Worm (Caenorhabditis elegans) whole organism, L2 larva: ENCODE data around the gene clc-33.
"Not testable (repeated sequence)": the region's sequence is repeated elsewhere in the genome, so short reads cannot be mapped to it uniquely, and the experiment has no call there.

Experiments
- blmp-1 ChIP-seq: sonication (generic microtip); optimal IDR thresholded peaks from 2 replicates; lab custom pipeline; 2017; ENCODE audit warnings: missing genetic modification characterization, mild to moderate bottlenecking, missing compliant biosample characterization, antibody characterized with exemption, moderate library complexity; ENCODE audit not compliant: insufficient read depth
- fos-1 ChIP-seq: fragments of 150-350 bp; optimal IDR thresholded peaks from 2 replicates; lab custom pipeline; 2014; ENCODE audit warnings: missing biosample characterization, missing genetic modification characterization
- lin-13 ChIP-seq: fragments of 150-350 bp; optimal IDR thresholded peaks from 2 replicates; lab custom pipeline; 2014; ENCODE audit warnings: missing biosample characterization, missing genetic modification reagents, missing genetic modification characterization
- nhr-12 ChIP-seq: fragments of 150-350 bp; optimal IDR thresholded peaks from 2 replicates; lab custom pipeline; 2014; ENCODE audit warnings: missing biosample characterization, missing genetic modification characterization
- nhr-25 ChIP-seq: fragments of 150-350 bp; sonication (generic microtip); optimal IDR thresholded peaks from 3 replicates; lab custom pipeline; 2014; ENCODE audit warnings: missing biosample characterization, missing genetic modification characterization
- unc-39 ChIP-seq: fragments of 150-350 bp; optimal IDR thresholded peaks from 2 replicates; lab custom pipeline; 2014; ENCODE audit warnings: missing biosample characterization, missing genetic modification characterization
- unc-62 ChIP-seq: fragments of 150-350 bp; optimal IDR thresholded peaks from 2 replicates; lab custom pipeline; 2014; ENCODE audit warnings: missing biosample characterization, missing genetic modification reagents, missing genetic modification characterization
- zag-1 ChIP-seq: fragments of 150-350 bp; optimal IDR thresholded peaks from 2 replicates; lab custom pipeline; 2014; ENCODE audit warnings: missing biosample characterization, missing genetic modification characterization

DNA sequence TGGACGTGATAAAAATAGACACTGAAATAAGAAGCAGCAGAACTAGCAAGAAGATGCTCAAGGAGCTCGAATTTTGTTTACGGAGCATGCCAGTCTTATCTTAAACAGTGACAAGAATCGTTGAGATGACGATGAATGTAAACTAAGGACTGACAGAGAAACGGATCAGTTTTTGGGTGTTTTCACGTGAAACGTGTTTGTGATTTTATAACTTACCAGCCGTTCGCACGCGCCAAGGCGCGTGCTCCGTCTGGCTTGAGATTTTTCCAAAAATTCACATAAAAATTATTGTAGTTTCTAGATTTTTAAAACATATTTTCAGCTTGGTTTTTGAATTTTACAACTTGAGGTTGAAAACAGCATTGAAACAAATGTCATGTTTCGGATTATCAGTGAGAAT, 10.3 kb downstream of the clc-33 start, which contains the start of gene F28A10.5:
- not testable (repeated sequence) for TF ChIP-seq lin-13 (GFP tag; lab: Kevin White, UChicago); nhr-12 (tag; lab: Kevin White, UChicago); unc-62 (GFP tag; lab: Kevin White, UChicago); fos-1 (tag; lab: Kevin White, UChicago); zag-1 (tag; lab: Kevin White, UChicago); nhr-25 (tag; lab: Kevin White, UChicago); blmp-1 (tag; lab: Kevin White, UChicago); unc-39
